Fruit fly (Drosophila melanogaster): ENCODE measurements around the gene CG5122.

- TF ChIP-seq pan (optimal IDR thresholded peaks at IDR 0.05) = no peak
- TF ChIP-seq usp (GFP tag; optimal IDR thresholded peaks at IDR 0.05) = no peak
- no peak for TF ChIP-seq psq (optimal IDR thresholded peaks at IDR 0.05)
- TF ChIP-seq EcR (GFP tag; optimal IDR thresholded peaks at IDR 0.05) = no peak
Measured at dm6 chr2L:13088550-13088949, 41.8 kb upstream of the CG5122 start.

All from whole organism.